Worm (Caenorhabditis elegans): ENCODE data around the gene dct-14.

Gene dct-14

ce11 chrV:20544610-20545009, 44.3 kb upstream of the dct-14 start:
- peak; percentile 72 for TF ChIP-seq hmg-1.2 (GFP tag; IDR thresholded peaks at IDR 0.05)
- TF ChIP-seq F52B5.7 (tag; optimal IDR thresholded peaks at IDR 0.05), result no peak

- TF ChIP-seq let-526 (GFP tag; IDR thresholded peaks at IDR 0.05), result no peak
- TF ChIP-seq repo-1 (tag; optimal IDR thresholded peaks at IDR 0.05), result no peak
- no peak for TF ChIP-seq tbp1 (GFP tag; optimal IDR thresholded peaks at IDR 0.05)
- TF ChIP-seq ceh-27 (GFP tag; optimal IDR thresholded peaks at IDR 0.05), result no peak
- TF ChIP-seq cebp-2 (GFP tag; IDR thresholded peaks at IDR 0.05), result no peak
- TF ChIP-seq efl-1 (GFP tag; optimal IDR thresholded peaks at IDR 0.05), result no peak
- TF ChIP-seq akir-1 (GFP tag; optimal IDR thresholded peaks at IDR 0.05), result no peak
- no peak for TF ChIP-seq lir-1 (GFP tag; conservative IDR thresholded peaks at IDR 0.05)
- TF ChIP-seq mcd-1 (GFP tag; IDR thresholded peaks at IDR 0.05), result no peak
- TF ChIP-seq ztf-26 (tag; optimal IDR thresholded peaks at IDR 0.05), result no peak
- TF ChIP-seq madf-6 (GFP tag; IDR thresholded peaks at IDR 0.05), result no peak
- no peak for TF ChIP-seq nhr-120 (GFP tag; IDR thresholded peaks at IDR 0.05)
- TF ChIP-seq Y95B8A.8 (GFP tag; IDR thresholded peaks at IDR 0.05), result no peak
- no peak for TF ChIP-seq B0261.1 (tag; optimal IDR thresholded peaks at IDR 0.05)
- no peak for TF ChIP-seq D2030.7 (GFP tag; IDR thresholded peaks at IDR 0.05)
- no peak for TF ChIP-seq sptf-2 (GFP tag; optimal IDR thresholded peaks at IDR 0.05)
Observed at ce11 chrV:20544092-20544491, 43.8 kb upstream of the dct-14 start, which contains the start of gene slc-36.3. TSS of gene slc-36.3 (minus strand) at chrV:20544192.

- no peak for TF ChIP-seq sdz-38 (tag; optimal IDR thresholded peaks at IDR 0.05)
- TF ChIP-seq hmg-1.2 (GFP tag; IDR thresholded peaks at IDR 0.05), result peak; percentile 85
Observed at ce11 chrV:20539055-20539454, 38.8 kb upstream of the dct-14 start, which contains the start of gene Y38H6C.16. TSS of gene Y38H6C.16 (minus strand) at chrV:20539347.

- TF ChIP-seq egl-44 (GFP tag; IDR thresholded peaks at IDR 0.05) (no peak), Y53G8AR.9 (GFP tag; conservative IDR thresholded peaks at IDR 0.05) (no peak), nhr-179 (tag; optimal IDR thresholded peaks at IDR 0.05) (no peak), unc-62 (GFP tag; optimal IDR thresholded peaks at IDR 0.05) (no peak), aptf-3 (GFP tag; IDR thresholded peaks at IDR 0.05) (no peak), ceh-40 (GFP tag; IDR thresholded peaks at IDR 0.05) (no peak), madf-8 (GFP tag; conservative IDR thresholded peaks at IDR 0.05) (no peak), B0336.3 (GFP tag; IDR thresholded peaks at IDR 0.05) (no peak), Y53F4B.3 (GFP tag; IDR thresholded peaks at IDR 0.05) (no peak), snpc-4 (GFP tag; optimal IDR thresholded peaks at IDR 0.05) (no peak), snpc-4 (tag; optimal IDR thresholded peaks at IDR 0.05) (no peak), pha-4 (tag; optimal IDR thresholded peaks at IDR 0.05) (no peak), madf-3 (GFP tag; IDR thresholded peaks at IDR 0.05) (no peak), tbp1 (GFP tag; optimal IDR thresholded peaks at IDR 0.05) (no peak), ekl-4 (GFP tag; IDR thresholded peaks at IDR 0.05) (no peak), zim-3 (tag; optimal IDR thresholded peaks at IDR 0.05) (no peak), ceh-100 (GFP tag; IDR thresholded peaks at IDR 0.05) (no peak)
Observed at ce11 chrV:20536208-20536607, 35.9 kb upstream of the dct-14 start, which contains the start of gene Y38H6C.15. TSS of gene Y38H6C.15 (minus strand) at chrV:20536308.

ce11 chrV:20534072-20534471, 33.8 kb upstream of the dct-14 start, which contains the start of gene famh-161:
TSS of gene famh-161 (minus strand) at chrV:20534172.
- TF ChIP-seq mel-28 (tag; optimal IDR thresholded peaks at IDR 0.05; ENCODE audit: borderline replicate concordance), result no peak
- no peak for TF ChIP-seq dpff-1 (tag; optimal IDR thresholded peaks at IDR 0.05)
- no peak for TF ChIP-seq efl-1 (GFP tag; optimal IDR thresholded peaks at IDR 0.05)
- TF ChIP-seq F39B2.1 (GFP tag; IDR thresholded peaks at IDR 0.05), result no peak
- no peak for TF ChIP-seq F10E7.11 (tag; optimal IDR thresholded peaks at IDR 0.05)
- TF ChIP-seq ztf-3 (GFP tag; optimal IDR thresholded peaks at IDR 0.05), result no peak
- no peak for TF ChIP-seq F49E8.2 (tag; optimal IDR thresholded peaks at IDR 0.05; ENCODE audit: insufficient read depth)
- TF ChIP-seq rec-8 (tag; optimal IDR thresholded peaks at IDR 0.05), result no peak
